Fruit fly (Drosophila melanogaster) whole organism, embryonic: ENCODE measurements around the gene ova.

ENCODE experiments used
- Ada2b ChIP-seq: fragments of 200-800 bp; sonication (Bioruptor generic); IDR thresholded peaks from 2 replicates; pipeline ENCODE4 v1.3.6; 2022; ENCODE audit warnings: missing biosample characterization, missing genetic modification characterization
- Atf3 ChIP-seq: fragments of 200-800 bp; sonication (Bioruptor generic); optimal IDR thresholded peaks from 3 replicates; lab custom pipeline; 2016; ENCODE audit warnings: missing biosample characterization, missing genetic modification characterization
- Awh ChIP-seq: fragments of 200-800 bp; sonication (Bioruptor generic); IDR thresholded peaks from 2 replicates; pipeline ENCODE4, ENCODE4 v1.3.6; 2022; ENCODE audit warnings: missing biosample characterization, missing genetic modification characterization
- CG1024 ChIP-seq: fragments of 200-800 bp; sonication (Bioruptor generic); IDR thresholded peaks from 2 replicates; pipeline ENCODE4 v1.3.6; 2022; ENCODE audit warnings: missing biosample characterization, missing genetic modification characterization
- CG11560 ChIP-seq: fragments of 200-800 bp; sonication (Bioruptor generic); IDR thresholded peaks from 3 replicates; pipeline ENCODE4 v1.3.6; 2022; ENCODE audit warnings: missing biosample characterization, missing genetic modification characterization
- CG11723 ChIP-seq: fragments of 200-800 bp; sonication (Bioruptor generic); optimal IDR thresholded peaks from 2 replicates; lab custom pipeline; 2017; ENCODE audit warnings: missing biosample characterization, mild to moderate bottlenecking, missing genetic modification characterization
- CG12071 ChIP-seq: fragments of 200-800 bp; sonication (Bioruptor generic); optimal IDR thresholded peaks from 3 replicates; lab custom pipeline; 2018; ENCODE audit warnings: missing biosample characterization, mild to moderate bottlenecking, missing genetic modification characterization
- CG15011 ChIP-seq: fragments of 200-800 bp; sonication (Bioruptor generic); optimal IDR thresholded peaks from 3 replicates; lab custom pipeline; 2018; ENCODE audit warnings: missing biosample characterization, mild to moderate bottlenecking, missing genetic modification characterization
- CG15479 ChIP-seq: fragments of 200-800 bp; sonication (Bioruptor generic); optimal IDR thresholded peaks from 3 replicates; lab custom pipeline; 2019; ENCODE audit warnings: missing biosample characterization, mild to moderate bottlenecking, missing genetic modification characterization, moderate library complexity
- CG15601 ChIP-seq: fragments of 200-800 bp; sonication (Bioruptor generic); optimal IDR thresholded peaks from 3 replicates; lab custom pipeline; 2019; ENCODE audit warnings: missing biosample characterization, mild to moderate bottlenecking, missing genetic modification characterization, moderate library complexity
- CG1603 ChIP-seq: fragments of 200-800 bp; sonication (Bioruptor generic); optimal IDR thresholded peaks from 2 replicates; lab custom pipeline; 2019; ENCODE audit warnings: missing biosample characterization, mild to moderate bottlenecking, missing genetic modification characterization, moderate library complexity
- CG16863 ChIP-seq: fragments of 200-800 bp; sonication (Bioruptor generic); optimal IDR thresholded peaks from 3 replicates; lab custom pipeline; 2016; ENCODE audit warnings: missing biosample characterization, missing genetic modification characterization
- CG17186 ChIP-seq: fragments of 200-800 bp; sonication (Bioruptor generic); optimal IDR thresholded peaks from 3 replicates; lab custom pipeline; 2017; ENCODE audit warnings: missing biosample characterization, missing genetic modification reagents, missing genetic modification characterization
- CG18262 ChIP-seq: fragments of 200-800 bp; optimal IDR thresholded peaks from 3 replicates; lab custom pipeline; 2019; ENCODE audit warnings: missing biosample characterization, mild to moderate bottlenecking, missing genetic modification characterization, moderate library complexity
- CG2889 ChIP-seq: fragments of 200-800 bp; sonication (Bioruptor generic); IDR thresholded peaks from 3 replicates; pipeline ENCODE4 v1.3.6; 2022; ENCODE audit warnings: missing biosample characterization, missing genetic modification characterization
- CG30020 ChIP-seq: fragments of 200-800 bp; optimal IDR thresholded peaks from 2 replicates; lab custom pipeline; 2019; ENCODE audit warnings: missing biosample characterization, mild to moderate bottlenecking, missing genetic modification characterization, moderate library complexity
- CG3995 ChIP-seq: fragments of 200-800 bp; sonication (Bioruptor generic); optimal IDR thresholded peaks from 3 replicates; lab custom pipeline; 2016; ENCODE audit warnings: missing biosample characterization, missing genetic modification characterization
- CG4820 ChIP-seq: fragments of 200-800 bp; sonication (Bioruptor generic); optimal IDR thresholded peaks from 3 replicates; lab custom pipeline; 2016; ENCODE audit warnings: missing biosample characterization, missing genetic modification characterization
- CG6175 ChIP-seq: fragments of 200-800 bp; sonication (Bioruptor generic); IDR thresholded peaks from 3 replicates; pipeline ENCODE4 v1.3.6; 2022; ENCODE audit warnings: missing biosample characterization, missing genetic modification characterization
- CG6791 ChIP-seq: fragments of 200-800 bp; sonication (Bioruptor generic); IDR thresholded peaks from 3 replicates; pipeline ENCODE4 v1.3.6; 2022; ENCODE audit warnings: missing biosample characterization, missing genetic modification characterization; ENCODE audit not compliant: partially characterized antibody
- CG7271 ChIP-seq: fragments of 200-800 bp; sonication (Bioruptor generic); optimal IDR thresholded peaks from 2 replicates; lab custom pipeline; 2018; ENCODE audit warnings: missing biosample characterization, mild to moderate bottlenecking, missing genetic modification characterization, moderate library complexity
- CG8290 ChIP-seq, 3 experiments: fragments of 200-800 bp; sonication (Bioruptor generic); optimal IDR thresholded peaks; 2 replicates each; lab custom pipeline; 2016 to 2019; ENCODE audit warnings: missing biosample characterization in 3 of 3, missing genetic modification characterization in 3 of 3, mild to moderate bottlenecking in 2 of 3, moderate library complexity in 1 of 3
- D19A ChIP-seq: fragments of 200-800 bp; optimal IDR thresholded peaks from 3 replicates; lab custom pipeline; 2019; ENCODE audit warnings: missing biosample characterization, mild to moderate bottlenecking, missing genetic modification characterization, moderate library complexity
- Dp ChIP-seq: fragments of 200-800 bp; sonication (Bioruptor generic); optimal IDR thresholded peaks from 2 replicates; lab custom pipeline; 2018; ENCODE audit warnings: missing biosample characterization, mild to moderate bottlenecking, missing genetic modification characterization, moderate library complexity
- Drgx ChIP-seq: fragments of 200-800 bp; sonication (Bioruptor generic); IDR thresholded peaks from 2 replicates; pipeline ENCODE4 v1.3.6; 2022; ENCODE audit warnings: missing biosample characterization, missing genetic modification characterization
- E2f2 ChIP-seq: fragments of 200-800 bp; sonication (Bioruptor generic); IDR thresholded peaks from 2 replicates; pipeline ENCODE4 v1.3.6; 2022; ENCODE audit warnings: missing biosample characterization, missing genetic modification characterization
- Fer1 ChIP-seq: fragments of 200-800 bp; sonication (Bioruptor generic); optimal IDR thresholded peaks from 2 replicates; lab custom pipeline; 2017; ENCODE audit warnings: missing biosample characterization, mild to moderate bottlenecking, missing genetic modification characterization
- HHEX ChIP-seq: fragments of 200-800 bp; sonication (Bioruptor generic); optimal IDR thresholded peaks from 3 replicates; lab custom pipeline; 2017; ENCODE audit warnings: missing biosample characterization, mild to moderate bottlenecking, missing genetic modification characterization, missing genetic modification reagents
- Hr3 ChIP-seq: fragments of 200-800 bp; sonication (Bioruptor generic); optimal IDR thresholded peaks from 3 replicates; lab custom pipeline; 2016; ENCODE audit warnings: missing biosample characterization, missing genetic modification characterization
- Hr78 ChIP-seq, 2 experiments: fragments of 200-800 bp in 1 of 2; fragments of >200 bp in 1 of 2; sonication (Bioruptor generic) in 1 of 2; optimal IDR thresholded peaks; 2 replicates each; lab custom pipeline; 2017 to 2019; ENCODE audit warnings: missing biosample characterization in 2 of 2, missing genetic modification characterization in 2 of 2, mild to moderate bottlenecking in 1 of 2, moderate library complexity in 1 of 2
- MESR4 ChIP-seq: fragments of 200-800 bp; sonication (Bioruptor generic); optimal IDR thresholded peaks from 2 replicates; lab custom pipeline; 2018; ENCODE audit warnings: missing biosample characterization, mild to moderate bottlenecking, missing genetic modification characterization, moderate library complexity
- Pdp1 ChIP-seq, 2 experiments: fragments of 200-800 bp; sonication (Bioruptor generic); optimal IDR thresholded peaks; 3 replicates each; lab custom pipeline; 2016; ENCODE audit warnings: missing biosample characterization in 2 of 2, missing genetic modification characterization in 2 of 2, mild to moderate bottlenecking in 1 of 2, moderate library complexity in 1 of 2
- Scr ChIP-seq: fragments of 200-800 bp; sonication (Bioruptor generic); IDR thresholded peaks from 2 replicates; pipeline ENCODE4 v1.3.6; 2022; ENCODE audit warnings: missing biosample characterization, missing genetic modification characterization; ENCODE audit not compliant: partially characterized antibody
- az2 ChIP-seq: fragments of 200-800 bp; sonication (Bioruptor generic); optimal IDR thresholded peaks from 3 replicates; lab custom pipeline; 2016; ENCODE audit warnings: missing biosample characterization, missing genetic modification characterization
- cg ChIP-seq: fragments of 200-800 bp; sonication (Bioruptor generic); optimal IDR thresholded peaks from 3 replicates; lab custom pipeline; 2019; ENCODE audit warnings: missing biosample characterization, mild to moderate bottlenecking, missing genetic modification characterization, moderate library complexity
- chif ChIP-seq, 2 experiments: fragments of 200-800 bp; sonication (Bioruptor generic); optimal IDR thresholded peaks; 3 replicates each; lab custom pipeline; 2016; ENCODE audit warnings: missing biosample characterization in 2 of 2, missing genetic modification characterization in 2 of 2
- ci ChIP-seq: fragments of 200-800 bp; sonication (Bioruptor generic); IDR thresholded peaks from 3 replicates; pipeline ENCODE4 v1.3.6; 2022; ENCODE audit warnings: missing biosample characterization, missing genetic modification characterization
- esg ChIP-seq: fragments of 200-800 bp; sonication (Bioruptor generic); conservative IDR thresholded peaks from 2 replicates; pipeline ENCODE4 v1.3.6; 2022; ENCODE audit warnings: missing biosample characterization, missing genetic modification characterization
- ftz-f1 ChIP-seq: fragments of 200-800 bp; sonication (Bioruptor generic); optimal IDR thresholded peaks from 2 replicates; lab custom pipeline; 2016; ENCODE audit warnings: missing biosample characterization, missing genetic modification characterization
- kni ChIP-seq: fragments of 200-800 bp; sonication (Bioruptor generic); optimal IDR thresholded peaks from 3 replicates; lab custom pipeline; 2017; ENCODE audit warnings: mild to moderate bottlenecking, missing biosample characterization, missing genetic modification reagents, missing genetic modification characterization
- lola ChIP-seq, 3 experiments: fragments of >200 bp in 2 of 3; fragments of 200-800 bp in 1 of 3; sonication (Bioruptor generic) in 1 of 3; optimal IDR thresholded peaks; 2 replicates each; lab custom pipeline; 2017 to 2019; ENCODE audit warnings: missing biosample characterization in 3 of 3, missing genetic modification characterization in 3 of 3, mild to moderate bottlenecking in 1 of 3, moderate library complexity in 1 of 3
- nmo ChIP-seq: fragments of 200-800 bp; sonication (Bioruptor generic); optimal IDR thresholded peaks from 2 replicates; lab custom pipeline; 2018; ENCODE audit warnings: missing biosample characterization, mild to moderate bottlenecking, missing genetic modification characterization, moderate library complexity
- nom ChIP-seq: fragments of 200-800 bp; sonication (Bioruptor generic); optimal IDR thresholded peaks from 2 replicates; lab custom pipeline; 2017; ENCODE audit warnings: missing biosample characterization, missing genetic modification characterization, mild to moderate bottlenecking, moderate library complexity, missing genetic modification reagents
- pzg ChIP-seq: fragments of 200-800 bp; sonication (Bioruptor generic); optimal IDR thresholded peaks from 3 replicates; lab custom pipeline; 2018; ENCODE audit warnings: missing biosample characterization, mild to moderate bottlenecking, missing genetic modification characterization, moderate library complexity
- scrt ChIP-seq: fragments of 200-800 bp; sonication (Bioruptor generic); optimal IDR thresholded peaks from 2 replicates; lab custom pipeline; 2018; ENCODE audit warnings: missing biosample characterization, mild to moderate bottlenecking, missing genetic modification characterization, moderate library complexity
- sens-2 ChIP-seq: fragments of 200-800 bp; sonication (Bioruptor generic); IDR thresholded peaks from 2 replicates; pipeline ENCODE4 v1.3.6; 2022; ENCODE audit warnings: missing biosample characterization, missing genetic modification characterization
- tup ChIP-seq: fragments of 200-800 bp; sonication (Bioruptor generic); optimal IDR thresholded peaks from 2 replicates; lab custom pipeline; 2016; ENCODE audit warnings: missing biosample characterization, mild to moderate bottlenecking, missing genetic modification characterization, moderate library complexity

The ova gene

DNA sequence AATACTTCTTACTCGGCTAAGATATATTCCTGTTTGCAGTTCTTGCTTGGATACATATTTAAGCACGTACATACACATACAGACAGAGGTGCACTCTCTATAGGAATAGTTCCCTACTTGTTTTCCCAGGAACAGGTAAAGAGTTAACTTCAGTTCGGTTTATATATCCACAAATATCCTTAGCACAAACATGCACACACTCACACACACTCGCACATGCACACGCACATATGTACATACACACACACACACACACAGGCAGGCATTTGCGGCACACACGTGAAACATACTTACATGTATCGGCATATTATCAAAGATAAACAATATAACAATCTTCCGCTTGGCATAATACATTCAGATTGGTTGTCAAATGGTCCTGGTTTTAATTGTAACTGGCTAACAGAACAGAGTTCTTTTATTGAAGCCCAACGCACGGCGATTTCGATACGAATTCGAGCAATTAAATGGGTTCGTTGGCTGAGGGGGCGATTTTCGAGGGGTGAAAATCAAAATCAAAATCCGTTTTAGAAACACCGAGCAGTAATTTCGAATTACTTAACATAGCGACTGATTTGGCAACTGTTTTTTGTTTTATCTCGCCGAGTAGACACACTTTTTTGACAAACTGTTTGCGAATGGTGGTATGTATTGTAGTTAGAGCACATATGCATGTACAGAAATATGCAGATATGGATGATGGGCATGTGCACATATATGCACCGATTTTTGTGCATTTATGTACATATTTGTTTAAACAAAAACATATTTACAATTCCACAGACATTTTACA is 28.7 kb upstream of the ova start (continued):
- TF ChIP-seq CG2889 (no peak), cg (peak; percentile 91), az2 (GFP tag; lab: Kevin White, UChicago) (no peak), CG15479 (GFP tag; lab: Kevin White, UChicago) (peak; percentile 47), CG12071 (GFP tag; lab: Kevin White, UChicago) (no peak), D19A (tag; lab: Kevin White, UChicago) (no peak), sens-2 (no peak), CG16863 (GFP tag; lab: Kevin White, UChicago) (no peak), ftz-f1 (GFP tag; lab: Kevin White, UChicago) (no peak), lola (GFP tag; optimal IDR thresholded peaks at IDR 0.05; lab: Kevin White, UChicago) (peak in 1 of 3 experiments; percentile 44), Hr3 (GFP tag; lab: Kevin White, UChicago) (no peak), scrt (GFP tag; lab: Kevin White, UChicago) (no peak), kni (no peak), Drgx (GFP tag; lab: Robert Waterston, UW) (0 out of 2 replicates have a peak, but pooled peaks have one; percentile 27), ci (GFP tag; lab: Robert Waterston, UW) (no peak), nmo (GFP tag; lab: Kevin White, UChicago) (no peak), CG11560 (tag; lab: Robert Waterston, UW) (no peak), HHEX (GFP tag; lab: Kevin White, UChicago) (no peak)

DNA sequence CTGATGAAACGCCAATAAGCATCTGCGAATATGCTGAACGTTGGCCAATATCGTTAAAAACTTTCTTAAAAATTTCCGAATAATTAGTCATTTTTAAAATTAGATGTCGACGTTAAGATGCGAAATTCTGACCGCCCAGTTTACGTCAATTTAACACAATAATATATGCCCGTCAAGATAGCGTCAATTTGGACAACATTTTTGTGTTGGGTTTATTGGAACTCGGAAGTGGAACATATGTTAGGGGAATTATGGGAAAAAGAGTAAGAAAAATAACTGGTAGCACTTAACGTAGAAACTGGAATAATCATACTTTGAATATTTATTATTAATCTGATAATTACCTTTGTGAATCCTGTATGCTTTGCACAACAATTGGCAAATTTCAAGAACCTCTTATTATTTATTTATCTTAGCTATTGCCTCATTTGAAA is 24.2 kb upstream of the ova start, which contains the start of gene CG5676:
Gene CG5676 (minus strand): TSS at position 167 of the 434 bp plus-strand sequence.
- TF ChIP-seq CG6791 (GFP tag; lab: Robert Waterston, UW) (peak; percentile 20; the same call in 1 of the 3 replicates), Ada2b (GFP tag; lab: Robert Waterston, UW) (no peak), Awh (GFP tag; lab: Robert Waterston, UW) (no peak), Hr78 (GFP tag; optimal IDR thresholded peaks at IDR 0.05; lab: Kevin White, UChicago) (no peak), Scr (GFP tag; lab: Robert Waterston, UW) (peak; percentile 26; the same call in 1 of the 2 replicates), Fer1 (GFP tag; lab: Kevin White, UChicago) (peak; percentile 19), pzg (GFP tag; lab: Kevin White, UChicago) (peak; percentile 71), CG15011 (no peak), esg (GFP tag; lab: Robert Waterston, UW) (no peak), nmo (GFP tag; lab: Kevin White, UChicago) (peak; percentile 39), Pdp1 (GFP tag; optimal IDR thresholded peaks at IDR 0.05; lab: Kevin White, UChicago) (peak in 1 of 2 experiments; percentile 74), CG7271 (tag; lab: Kevin White, UChicago) (peak; percentile 23), CG6175 (GFP tag; lab: Robert Waterston, UW) (no peak), CG3995 (GFP tag; lab: Kevin White, UChicago) (peak; percentile 78), CG1603 (tag; lab: Kevin White, UChicago) (peak; percentile 100), CG1024 (GFP tag; lab: Robert Waterston, UW) (peak; percentile 90), E2f2 (GFP tag; lab: Robert Waterston, UW) (0 out of 2 replicates have a peak, but pooled peaks have one; percentile 8), CG17186 (GFP tag; lab: Kevin White, UChicago) (no peak), CG11723 (GFP tag; lab: Kevin White, UChicago) (peak; percentile 51), MESR4 (peak; percentile 77), CG30020 (tag; lab: Kevin White, UChicago) (peak; percentile 99), CG18262 (peak; percentile 4), nom (GFP tag; lab: Kevin White, UChicago) (peak; percentile 4), chif (GFP tag; optimal IDR thresholded peaks at IDR 0.05; lab: Kevin White, UChicago) (no peak), tup (GFP tag; lab: Kevin White, UChicago) (no peak), CG4820 (GFP tag; lab: Kevin White, UChicago) (no peak), CG8290 (GFP tag; optimal IDR thresholded peaks at IDR 0.05; lab: Kevin White, UChicago) (peak; percentile 14), CG8290 (tag; optimal IDR thresholded peaks at IDR 0.05; lab: Kevin White, UChicago) (no peak), Atf3 (GFP tag; lab: Kevin White, UChicago) (no peak), Dp (GFP tag; lab: Kevin White, UChicago) (peak; percentile 25), CG15601 (tag; lab: Kevin White, UChicago) (no peak)
